Worm (Caenorhabditis elegans) whole organism, L3 larva: ENCODE data around the gene ZK632.12.

Experiments used
- eor-1 ChIP-seq, 2 experiments: fragments of 150-350 bp; optimal IDR thresholded peaks; 2 replicates each; lab custom pipeline; 2014 to 2018; ENCODE audit warnings: missing biosample characterization in 2 of 2, missing genetic modification characterization in 2 of 2
- fkh-10 ChIP-seq: sonication (generic microtip); optimal IDR thresholded peaks from 2 replicates; lab custom pipeline; 2017; ENCODE audit warnings: missing biosample characterization, missing genetic modification reagents, missing genetic modification characterization
- fos-1 ChIP-seq: fragments of 150-350 bp; optimal IDR thresholded peaks from 2 replicates; lab custom pipeline; 2014; ENCODE audit warnings: missing biosample characterization, missing genetic modification characterization
- lin-15B ChIP-seq: fragments of 150-350 bp; optimal IDR thresholded peaks from 2 replicates; lab custom pipeline; 2014; ENCODE audit warnings: missing biosample characterization, missing genetic modification characterization
- lin-39 ChIP-seq: fragments of 150-350 bp; optimal IDR thresholded peaks from 2 replicates; lab custom pipeline; 2018; ENCODE audit warnings: missing biosample characterization, missing genetic modification reagents, missing genetic modification characterization
- mdl-1 ChIP-seq: fragments of 150-350 bp; optimal IDR thresholded peaks from 2 replicates; lab custom pipeline; 2014; ENCODE audit warnings: missing biosample characterization, missing genetic modification characterization
- nfya-1 ChIP-seq: sonication (generic microtip); optimal IDR thresholded peaks from 2 replicates; lab custom pipeline; 2017; ENCODE audit warnings: missing genetic modification characterization, mild to moderate bottlenecking, missing compliant biosample characterization, antibody characterized with exemption, moderate library complexity; ENCODE audit not compliant: insufficient read depth
- nhr-11 ChIP-seq: fragments of 150-350 bp; optimal IDR thresholded peaks from 2 replicates; lab custom pipeline; 2014; ENCODE audit warnings: missing biosample characterization, missing genetic modification characterization
- nhr-237 ChIP-seq: fragments of 150-350 bp; optimal IDR thresholded peaks from 2 replicates; lab custom pipeline; 2014; ENCODE audit warnings: missing biosample characterization, missing genetic modification characterization
- skn-1 ChIP-seq: fragments of 150-350 bp; optimal IDR thresholded peaks from 2 replicates; lab custom pipeline; 2014; ENCODE audit warnings: missing biosample characterization, missing genetic modification characterization
- unc-62 ChIP-seq: fragments of 150-350 bp; sonication (generic microtip); optimal IDR thresholded peaks from 4 replicates; lab custom pipeline; 2014; ENCODE audit warnings: missing biosample characterization, missing genetic modification reagents, missing genetic modification characterization

ce11 chrIII:9813146-9813545, 17.5 kb upstream of the ZK632.12 start, which contains the start of gene ZK632.14:
- TF ChIP-seq fos-1 (tag; lab: Kevin White, UChicago) (no peak), lin-39 (tag; lab: Kevin White, UChicago) (no peak), nhr-237 (tag; lab: Kevin White, UChicago) (no peak), mdl-1 (tag; lab: Kevin White, UChicago) (no peak), unc-62 (GFP tag; lab: Kevin White, UChicago) (no peak), lin-15B (tag; lab: Kevin White, UChicago) (no peak), skn-1 (tag; lab: Kevin White, UChicago) (no peak), fkh-10 (GFP tag; lab: Kevin White, UChicago) (no peak), nfya-1 (no peak), eor-1 (tag; optimal IDR thresholded peaks at IDR 0.05; lab: Kevin White, UChicago) (no peak), nhr-11 (tag; lab: Kevin White, UChicago) (no peak)
